Worm (Caenorhabditis elegans) whole organism, young adult: ENCODE measurements around the gene C11G10.1.
A peak's percentile ranks its signal among the peaks of the same experiment; 100 is the strongest.

Source experiments
- C06A6.2 ChIP-seq: fragments of 200-800 bp; sonication (Bioruptor generic); conservative IDR thresholded peaks from 2 replicates; pipeline ENCODE4 v1.3.6; 2022; ENCODE audit warnings: missing genetic modification characterization, missing compliant biosample characterization
- D2030.7 ChIP-seq: fragments of 200-800 bp; sonication (Bioruptor generic); IDR thresholded peaks from 2 replicates; pipeline ENCODE4 v1.3.6; 2022; ENCODE audit warnings: missing genetic modification reagents, missing genetic modification characterization, missing compliant biosample characterization
- F33H1.4 ChIP-seq: fragments of 200-800 bp; sonication (Bioruptor generic); IDR thresholded peaks from 2 replicates; pipeline ENCODE4 v1.3.6; 2022; ENCODE audit warnings: missing genetic modification reagents, missing genetic modification characterization, missing compliant biosample characterization
- F52B5.7 ChIP-seq: sonication (generic microtip); optimal IDR thresholded peaks from 2 replicates; lab custom pipeline; 2016; ENCODE audit warnings: mild to moderate bottlenecking, missing genetic modification characterization, missing compliant biosample characterization
- K11D2.4 ChIP-seq: fragments of 200-800 bp; sonication (Bioruptor generic); IDR thresholded peaks from 2 replicates; pipeline ENCODE4 v1.3.6; 2022; ENCODE audit warnings: missing genetic modification reagents, missing genetic modification characterization, missing compliant biosample characterization
- K12H6.12 ChIP-seq: fragments of 200-800 bp; sonication (Bioruptor generic); optimal IDR thresholded peaks from 2 replicates; lab custom pipeline; 2018; ENCODE audit warnings: mild to moderate bottlenecking, missing genetic modification characterization, missing compliant biosample characterization
- Y56A3A.18 ChIP-seq: fragments of 200-800 bp; sonication (Bioruptor generic); IDR thresholded peaks from 2 replicates; pipeline ENCODE4 v1.3.6; 2022; ENCODE audit warnings: missing genetic modification reagents, missing genetic modification characterization, missing compliant biosample characterization
- attf-5 ChIP-seq: fragments of 200-800 bp; sonication (Bioruptor generic); optimal IDR thresholded peaks from 2 replicates; lab custom pipeline; 2018; ENCODE audit warnings: mild to moderate bottlenecking, missing genetic modification characterization, missing compliant biosample characterization
- bed-1 ChIP-seq: fragments of 200-800 bp; sonication (Bioruptor generic); IDR thresholded peaks from 2 replicates; pipeline ENCODE4 v1.3.6; 2022; ENCODE audit warnings: missing genetic modification reagents, missing genetic modification characterization, missing compliant biosample characterization
- bed-2 ChIP-seq: fragments of 200-800 bp; sonication (Bioruptor generic); IDR thresholded peaks from 2 replicates; pipeline ENCODE4 v1.3.6; 2022; ENCODE audit warnings: missing genetic modification reagents, missing genetic modification characterization, missing compliant biosample characterization
- cebp-1 ChIP-seq, 2 experiments: fragments of 200-800 bp in 1 of 2; sonication (Bioruptor generic) in 1 of 2; sonication (generic microtip) in 1 of 2; IDR thresholded peaks in 1 of 2; optimal IDR thresholded peaks in 1 of 2; 2 replicates each; pipeline versions ENCODE4 v1.3.6 to Lab custom; 2017 to 2022; ENCODE audit warnings: missing compliant biosample characterization in 2 of 2, missing genetic modification characterization in 2 of 2, mild to moderate bottlenecking in 1 of 2, missing genetic modification reagents in 1 of 2, moderate library complexity in 1 of 2
- ceh-27 ChIP-seq: fragments of 200-800 bp; sonication (Bioruptor generic); optimal IDR thresholded peaks from 2 replicates; lab custom pipeline; 2018; ENCODE audit warnings: mild to moderate bottlenecking, missing genetic modification characterization, moderate library complexity, missing compliant biosample characterization
- chd-7 ChIP-seq: sonication (generic microtip); optimal IDR thresholded peaks from 2 replicates; lab custom pipeline; 2016; ENCODE audit warnings: mild to moderate bottlenecking, missing genetic modification characterization, moderate library complexity, missing compliant biosample characterization
- dox-1 ChIP-seq: fragments of 200-800 bp; sonication (Bioruptor generic); IDR thresholded peaks from 2 replicates; pipeline ENCODE4 v1.3.6; 2022; ENCODE audit warnings: missing genetic modification reagents, missing genetic modification characterization, missing compliant biosample characterization
- gei-17 ChIP-seq: fragments of 200-800 bp; sonication (Bioruptor generic); optimal IDR thresholded peaks from 2 replicates; lab custom pipeline; 2018; ENCODE audit warnings: mild to moderate bottlenecking, missing genetic modification characterization, missing compliant biosample characterization
- hmg-1.2 ChIP-seq: fragments of 200-800 bp; sonication (Bioruptor generic); IDR thresholded peaks from 2 replicates; pipeline ENCODE4 v1.3.6; 2022; ENCODE audit warnings: missing genetic modification reagents, missing genetic modification characterization, missing compliant biosample characterization
- hmg-20 ChIP-seq: fragments of 200-800 bp; sonication (Bioruptor generic); IDR thresholded peaks from 2 replicates; pipeline ENCODE4 v1.3.6; 2022; ENCODE audit warnings: missing genetic modification reagents, missing genetic modification characterization, missing compliant biosample characterization
- let-526 ChIP-seq: fragments of 200-800 bp; sonication (Bioruptor generic); IDR thresholded peaks from 2 replicates; pipeline ENCODE4 v1.3.6; 2022; ENCODE audit warnings: missing genetic modification reagents, missing genetic modification characterization, missing compliant biosample characterization
- lin-26 ChIP-seq: fragments of 200-800 bp; sonication (Bioruptor generic); IDR thresholded peaks from 2 replicates; pipeline ENCODE4 v1.3.6; 2022; ENCODE audit warnings: missing genetic modification reagents, missing genetic modification characterization, missing compliant biosample characterization
- lin-35 ChIP-seq, 3 experiments: fragments of 150-350 bp in 2 of 3; sonication (generic microtip) in 1 of 3; optimal IDR thresholded peaks; 2 replicates each; lab custom pipeline; 2014 to 2018; ENCODE audit warnings: missing biosample characterization in 3 of 3, missing genetic modification characterization in 3 of 3, missing genetic modification reagents in 3 of 3
- lin-40 ChIP-seq: sonication (generic microtip); optimal IDR thresholded peaks from 2 replicates; lab custom pipeline; 2016; ENCODE audit warnings: missing genetic modification characterization, mild to moderate bottlenecking, missing compliant biosample characterization, missing genotype, missing genetic modification reagents
- lsl-1 ChIP-seq: fragments of 200-800 bp; sonication (Bioruptor generic); optimal IDR thresholded peaks from 2 replicates; lab custom pipeline; 2018; ENCODE audit warnings: mild to moderate bottlenecking, missing genetic modification characterization, moderate library complexity, missing compliant biosample characterization
- madf-10 ChIP-seq: sonication (generic microtip); optimal IDR thresholded peaks from 2 replicates; lab custom pipeline; 2016; ENCODE audit warnings: mild to moderate bottlenecking, missing genetic modification characterization, missing compliant biosample characterization
- madf-8 ChIP-seq: fragments of 200-800 bp; sonication (Bioruptor generic); conservative IDR thresholded peaks from 2 replicates; pipeline ENCODE4 v1.3.6; 2022; ENCODE audit warnings: missing genetic modification reagents, missing genetic modification characterization, missing compliant biosample characterization
- mcd-1 ChIP-seq: fragments of 200-800 bp; sonication (Bioruptor generic); IDR thresholded peaks from 2 replicates; pipeline ENCODE4 v1.3.6; 2022; ENCODE audit warnings: missing genetic modification reagents, missing genetic modification characterization, missing compliant biosample characterization
- nfyb-1 ChIP-seq: fragments of 200-800 bp; sonication (Bioruptor generic); IDR thresholded peaks from 2 replicates; pipeline ENCODE4 v1.3.6; 2022; ENCODE audit warnings: missing genetic modification reagents, missing genetic modification characterization, missing compliant biosample characterization
- nhr-179 ChIP-seq: sonication (generic microtip); optimal IDR thresholded peaks from 2 replicates; lab custom pipeline; 2016; ENCODE audit warnings: mild to moderate bottlenecking, missing genetic modification characterization, missing compliant biosample characterization
- nhr-27 ChIP-seq: fragments of 200-800 bp; sonication (Bioruptor generic); optimal IDR thresholded peaks from 2 replicates; lab custom pipeline; 2018; ENCODE audit warnings: mild to moderate bottlenecking, missing genetic modification characterization, moderate library complexity, missing compliant biosample characterization
- nhr-90 ChIP-seq: sonication (generic microtip); optimal IDR thresholded peaks from 2 replicates; lab custom pipeline; 2016; ENCODE audit warnings: missing genotype, mild to moderate bottlenecking, missing genetic modification characterization, missing compliant biosample characterization
- pbrm-1 ChIP-seq: fragments of 200-800 bp; sonication (Bioruptor generic); IDR thresholded peaks from 2 replicates; pipeline ENCODE4 v1.3.6; 2022; ENCODE audit warnings: missing genetic modification reagents, missing genetic modification characterization, missing compliant biosample characterization
- sdz-38 ChIP-seq: sonication (generic microtip); optimal IDR thresholded peaks from 2 replicates; lab custom pipeline; 2016; ENCODE audit warnings: missing genotype, missing genetic modification characterization, missing compliant biosample characterization
- sea-2 ChIP-seq: fragments of 200-800 bp; sonication (Bioruptor generic); IDR thresholded peaks from 2 replicates; pipeline ENCODE4 v1.3.6; 2022; ENCODE audit warnings: missing genetic modification characterization, missing compliant biosample characterization
- snpc-4 ChIP-seq, 5 experiments: fragments of 150-350 bp in 1 of 5; sonication (generic microtip) in 4 of 5; optimal IDR thresholded peaks; 2 replicates each; lab custom pipeline; 2014 to 2018; ENCODE audit warnings: missing genetic modification characterization in 5 of 5, missing biosample characterization in 3 of 5, antibody characterized with exemption in 2 of 5, mild to moderate bottlenecking in 2 of 5, missing compliant biosample characterization in 2 of 5, missing genotype in 2 of 5, moderate library complexity in 2 of 5, missing genetic modification reagents in 1 of 5
- somi-1 ChIP-seq: fragments of 200-800 bp; sonication (Bioruptor generic); optimal IDR thresholded peaks from 2 replicates; lab custom pipeline; 2018; ENCODE audit warnings: mild to moderate bottlenecking, missing genetic modification characterization, missing compliant biosample characterization
- tbx-9 ChIP-seq: sonication (generic microtip); optimal IDR thresholded peaks from 2 replicates; lab custom pipeline; 2016; ENCODE audit warnings: borderline replicate concordance, missing genetic modification characterization, inconsistent platforms, missing compliant biosample characterization
- zfh-2 ChIP-seq: fragments of 200-800 bp; sonication (Bioruptor generic); conservative IDR thresholded peaks from 2 replicates; pipeline ENCODE4 v1.3.6; 2022; ENCODE audit warnings: missing genetic modification reagents, missing genetic modification characterization, missing compliant biosample characterization
- ztf-25 ChIP-seq: fragments of 200-800 bp; sonication (Bioruptor generic); IDR thresholded peaks from 2 replicates; pipeline ENCODE4 v1.3.6; 2022; ENCODE audit warnings: missing genetic modification reagents, missing genetic modification characterization, missing compliant biosample characterization
- ztf-26 ChIP-seq: sonication (generic microtip); optimal IDR thresholded peaks from 2 replicates; lab custom pipeline; 2017; ENCODE audit warnings: missing genetic modification characterization, missing compliant biosample characterization
- ztf-3 ChIP-seq: fragments of 200-800 bp; sonication (Bioruptor generic); optimal IDR thresholded peaks from 2 replicates; lab custom pipeline; 2018; ENCODE audit warnings: mild to moderate bottlenecking, missing genetic modification characterization, missing compliant biosample characterization

The C11G10.1 gene

DNA sequence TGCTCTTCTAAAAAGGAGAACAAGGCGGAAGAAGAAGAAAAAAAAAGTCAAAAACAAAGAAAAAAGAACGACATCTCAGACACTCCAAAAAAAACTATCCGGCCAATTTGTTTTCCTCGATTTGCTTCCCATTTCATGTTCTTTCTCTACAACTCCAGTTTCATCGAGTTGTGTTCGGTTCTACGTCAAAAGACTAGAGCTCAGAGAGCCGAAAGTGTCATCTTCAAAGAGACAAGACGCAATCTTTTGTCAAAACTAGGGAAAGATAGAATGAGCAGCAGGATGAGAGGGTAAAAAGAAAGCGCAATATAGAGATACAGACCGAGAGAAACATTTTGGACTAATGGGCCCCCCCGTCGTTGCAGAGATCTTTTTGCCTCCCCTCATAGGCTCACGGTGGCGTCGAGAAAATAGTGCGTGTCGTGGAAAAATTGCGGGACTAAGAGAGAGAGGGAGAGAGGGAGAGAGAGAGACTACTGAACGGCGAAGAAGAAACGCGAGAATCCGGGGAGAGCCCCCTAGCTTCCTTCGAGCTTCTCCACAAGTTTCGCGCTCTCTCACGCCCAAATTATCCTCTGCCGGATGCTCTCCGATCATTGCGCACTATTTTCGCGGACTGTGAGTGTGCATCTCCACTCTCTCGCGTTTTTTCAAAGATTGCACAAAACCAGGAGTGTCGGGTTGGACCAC, 30.6 kb upstream of the C11G10.1 start:
- TF ChIP-seq C06A6.2 (GFP tag; lab: Robert Waterston, UW) (no peak), K12H6.12 (peak; percentile 41), madf-10 (tag; lab: Kevin White, UChicago) (peak; percentile 36), tbx-9 (tag; lab: Kevin White, UChicago) (no peak), F33H1.4 (GFP tag; lab: Robert Waterston, UW) (no peak), attf-5 (GFP tag; lab: Kevin White, UChicago) (peak; percentile 23), zfh-2 (GFP tag; lab: Robert Waterston, UW) (peak; percentile 93), K11D2.4 (GFP tag; lab: Robert Waterston, UW) (peak; percentile 70; the same call in 1 of the 2 replicates), lin-40 (tag; lab: Kevin White, UChicago) (peak; percentile 43), snpc-4 (GFP tag; optimal IDR thresholded peaks at IDR 0.05; lab: Kevin White, UChicago) (no peak), snpc-4 (tag; optimal IDR thresholded peaks at IDR 0.05; lab: Kevin White, UChicago) (peak in 1 of 4 experiments; percentile 9), nhr-27 (tag; lab: Kevin White, UChicago) (no peak), lin-35 (GFP tag; optimal IDR thresholded peaks at IDR 0.05; lab: Kevin White, UChicago) (peak in 1 of 3 experiments; percentile 43), pbrm-1 (no peak), nfyb-1 (GFP tag; lab: Robert Waterston, UW) (0 out of 2 replicates have a peak, but pooled peaks have one; percentile 19), dox-1 (GFP tag; lab: Robert Waterston, UW) (peak; percentile 32; the same call in 1 of the 2 replicates), cebp-1 (GFP tag; IDR thresholded peaks at IDR 0.05; lab: Robert Waterston, UW) (no peak), cebp-1 (tag; optimal IDR thresholded peaks at IDR 0.05; lab: Kevin White, UChicago) (peak; percentile 68), nhr-179 (tag; lab: Kevin White, UChicago) (no peak), nhr-90 (tag; lab: Kevin White, UChicago) (no peak), lin-26 (GFP tag; lab: Robert Waterston, UW) (0 out of 2 replicates have a peak, but pooled peaks have one; percentile 16), ztf-3 (GFP tag; lab: Kevin White, UChicago) (no peak), hmg-1.2 (GFP tag; lab: Robert Waterston, UW) (peak; percentile 50; the same call in 1 of the 2 replicates), D2030.7 (no peak), ceh-27 (GFP tag; lab: Kevin White, UChicago) (peak; percentile 45), F52B5.7 (peak; percentile 40), somi-1 (GFP tag; lab: Kevin White, UChicago) (peak; percentile 19), chd-7 (peak; percentile 20), ztf-25 (GFP tag; lab: Robert Waterston, UW) (no peak), sea-2 (GFP tag; lab: Robert Waterston, UW) (no peak), mcd-1 (peak; percentile 24; the same call in 1 of the 2 replicates)

DNA sequence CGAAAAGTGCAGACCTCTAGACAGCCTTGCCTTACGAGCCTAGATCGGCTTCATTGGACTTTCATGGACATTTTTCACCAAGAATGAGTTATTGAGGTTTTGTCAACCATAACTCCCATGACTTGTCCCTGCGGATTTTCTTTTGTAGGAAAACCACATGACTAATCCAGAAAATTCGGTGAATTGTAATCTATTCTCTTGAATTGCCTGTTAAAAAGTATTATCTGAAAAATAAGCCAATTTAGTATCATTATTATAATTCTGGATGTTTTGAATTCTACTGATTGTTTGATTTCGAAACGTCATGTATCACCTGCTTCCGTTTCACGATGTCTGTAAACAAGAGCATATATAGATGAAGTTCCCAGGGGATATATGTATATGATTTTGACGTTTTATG, 30.0 kb upstream of the C11G10.1 start:
- TF ChIP-seq hmg-20 (GFP tag; lab: Robert Waterston, UW), result no peak
- TF ChIP-seq pbrm-1, result no peak
- no peak for TF ChIP-seq lsl-1
- TF ChIP-seq ztf-26 (tag; lab: Kevin White, UChicago), result no peak
- TF ChIP-seq bed-1 (GFP tag; lab: Robert Waterston, UW), result no peak
- TF ChIP-seq sdz-38, result no peak
- no peak for TF ChIP-seq madf-8 (GFP tag; lab: Robert Waterston, UW)
- TF ChIP-seq bed-2 (GFP tag; lab: Robert Waterston, UW), result no peak
- no peak for TF ChIP-seq gei-17 (GFP tag; lab: Kevin White, UChicago)
- no peak for TF ChIP-seq let-526
- TF ChIP-seq Y56A3A.18 (GFP tag; lab: Robert Waterston, UW), result no peak
- TF ChIP-seq lin-35 (GFP tag; optimal IDR thresholded peaks at IDR 0.05; lab: Kevin White, UChicago), result no peak
